Fruit fly (Drosophila melanogaster) whole organism, embryonic: ENCODE results near the gene Sas-6.
A peak's percentile ranks its signal among the peaks of the same experiment; 100 is the strongest.

ENCODE experiments used
- Atf3 ChIP-seq: fragments of 200-800 bp; sonication (Bioruptor generic); optimal IDR thresholded peaks from 3 replicates; lab custom pipeline; 2016; ENCODE audit warnings: missing biosample characterization, missing genetic modification characterization
- B-H1 ChIP-seq: fragments of 200-800 bp; sonication (Bioruptor generic); IDR thresholded peaks from 3 replicates; pipeline ENCODE4 v1.3.6; 2022; ENCODE audit warnings: missing biosample characterization, missing genetic modification characterization
- CG10147 ChIP-seq: fragments of 200-800 bp; sonication (Bioruptor generic); optimal IDR thresholded peaks from 2 replicates; lab custom pipeline; 2019; ENCODE audit warnings: missing biosample characterization, mild to moderate bottlenecking, missing genetic modification characterization, moderate library complexity
- CG10366 ChIP-seq: fragments of 200-800 bp; sonication (Bioruptor generic); IDR thresholded peaks from 2 replicates; pipeline ENCODE4 v1.3.6; 2022; ENCODE audit warnings: missing biosample characterization, missing genetic modification characterization
- CG11085 ChIP-seq: fragments of 200-800 bp; sonication (Bioruptor generic); IDR thresholded peaks from 2 replicates; pipeline ENCODE4 v1.3.6; 2022; ENCODE audit warnings: missing biosample characterization, missing genetic modification characterization
- CG11247 ChIP-seq: fragments of 200-800 bp; sonication (Bioruptor generic); IDR thresholded peaks from 2 replicates; pipeline ENCODE4 v1.3.6; 2022; ENCODE audit warnings: missing biosample characterization, missing genetic modification characterization
- CG11456 ChIP-seq: fragments of 200-800 bp; sonication (Bioruptor generic); IDR thresholded peaks from 3 replicates; pipeline ENCODE4 v1.3.6; 2022; ENCODE audit warnings: missing biosample characterization, missing genetic modification characterization
- CG11696 ChIP-seq: fragments of 200-800 bp; sonication (Bioruptor generic); IDR thresholded peaks from 2 replicates; pipeline ENCODE4 v1.3.6; 2022; ENCODE audit warnings: missing biosample characterization, missing genetic modification characterization
- CG12071 ChIP-seq: fragments of 200-800 bp; sonication (Bioruptor generic); optimal IDR thresholded peaks from 3 replicates; lab custom pipeline; 2018; ENCODE audit warnings: missing biosample characterization, mild to moderate bottlenecking, missing genetic modification characterization
- CG12104 ChIP-seq: fragments of 200-800 bp; sonication (Bioruptor generic); optimal IDR thresholded peaks from 3 replicates; lab custom pipeline; 2016; ENCODE audit warnings: missing biosample characterization, missing genetic modification characterization
- CG12299 ChIP-seq: fragments of 200-800 bp; sonication (Bioruptor generic); optimal IDR thresholded peaks from 2 replicates; lab custom pipeline; 2018; ENCODE audit warnings: missing biosample characterization, mild to moderate bottlenecking, missing genetic modification characterization
- CG12391 ChIP-seq: fragments of 200-800 bp; sonication (Bioruptor generic); optimal IDR thresholded peaks from 3 replicates; lab custom pipeline; 2018; ENCODE audit warnings: missing biosample characterization, mild to moderate bottlenecking, missing genetic modification characterization, moderate library complexity
- CG14014 ChIP-seq: fragments of 200-800 bp; sonication (Bioruptor generic); IDR thresholded peaks from 2 replicates; pipeline ENCODE4 v1.3.6; 2022; ENCODE audit warnings: missing biosample characterization, missing genetic modification characterization
- CG14860 ChIP-seq: fragments of 200-800 bp; sonication (Bioruptor generic); IDR thresholded peaks from 3 replicates; pipeline ENCODE4 v1.3.6; 2022; ENCODE audit warnings: missing biosample characterization, missing genetic modification characterization; ENCODE audit not compliant: partially characterized antibody
- CG17186 ChIP-seq: fragments of 200-800 bp; sonication (Bioruptor generic); optimal IDR thresholded peaks from 3 replicates; lab custom pipeline; 2017; ENCODE audit warnings: missing biosample characterization, missing genetic modification reagents, missing genetic modification characterization
- CG2678 ChIP-seq: fragments of 200-800 bp; sonication (Bioruptor generic); optimal IDR thresholded peaks from 3 replicates; lab custom pipeline; 2019; ENCODE audit warnings: missing biosample characterization, mild to moderate bottlenecking, missing genetic modification characterization, moderate library complexity
- CG31365 ChIP-seq: fragments of 200-800 bp; sonication (Bioruptor generic); optimal IDR thresholded peaks from 2 replicates; lab custom pipeline; 2018; ENCODE audit warnings: missing biosample characterization, mild to moderate bottlenecking, missing genetic modification characterization
- CG32532 ChIP-seq: fragments of 200-800 bp; sonication (Bioruptor generic); IDR thresholded peaks from 2 replicates; pipeline ENCODE4 v1.3.6; 2022; ENCODE audit warnings: missing biosample characterization, missing genetic modification characterization
- CG6272 ChIP-seq: fragments of 200-800 bp; sonication (Bioruptor generic); IDR thresholded peaks from 2 replicates; pipeline ENCODE4 v1.3.6; 2022; ENCODE audit warnings: missing biosample characterization, missing genetic modification characterization
- CG7786 ChIP-seq: fragments of 200-800 bp; sonication (Bioruptor generic); optimal IDR thresholded peaks from 2 replicates; lab custom pipeline; 2016; ENCODE audit warnings: missing biosample characterization, missing genetic modification characterization
- CG8281 ChIP-seq: fragments of 200-800 bp; sonication (Bioruptor generic); optimal IDR thresholded peaks from 2 replicates; lab custom pipeline; 2018; ENCODE audit warnings: missing biosample characterization, mild to moderate bottlenecking, missing genetic modification characterization, moderate library complexity
- CG8290 ChIP-seq, 3 experiments: fragments of 200-800 bp; sonication (Bioruptor generic); optimal IDR thresholded peaks; 2 replicates each; lab custom pipeline; 2016 to 2019; ENCODE audit warnings: missing biosample characterization in 3 of 3, missing genetic modification characterization in 3 of 3, mild to moderate bottlenecking in 2 of 3, moderate library complexity in 1 of 3
- CG8924 ChIP-seq: fragments of 200-800 bp; optimal IDR thresholded peaks from 3 replicates; lab custom pipeline; 2019; ENCODE audit warnings: missing biosample characterization, mild to moderate bottlenecking, missing genetic modification characterization, moderate library complexity
- D ChIP-seq, 2 experiments: fragments of 200-800 bp in 1 of 2; fragments of >200 bp in 1 of 2; sonication (Bioruptor generic) in 1 of 2; optimal IDR thresholded peaks; 2 replicates in 1 of 2; 3 replicates in 1 of 2; lab custom pipeline; 2017; ENCODE audit warnings: mild to moderate bottlenecking in 1 of 2, missing biosample characterization in 1 of 2, missing genetic modification characterization in 1 of 2, missing genetic modification reagents in 1 of 2
- Dp ChIP-seq: fragments of 200-800 bp; sonication (Bioruptor generic); optimal IDR thresholded peaks from 2 replicates; lab custom pipeline; 2018; ENCODE audit warnings: missing biosample characterization, mild to moderate bottlenecking, missing genetic modification characterization, moderate library complexity
- E2f1 ChIP-seq: fragments of 200-800 bp; sonication (Bioruptor generic); IDR thresholded peaks from 2 replicates; pipeline ENCODE4 v1.3.6; 2022; ENCODE audit warnings: missing biosample characterization, missing genetic modification characterization
- Fer1 ChIP-seq: fragments of 200-800 bp; sonication (Bioruptor generic); optimal IDR thresholded peaks from 2 replicates; lab custom pipeline; 2017; ENCODE audit warnings: missing biosample characterization, mild to moderate bottlenecking, missing genetic modification characterization
- H2.0 ChIP-seq: fragments of 200-800 bp; sonication (Bioruptor generic); IDR thresholded peaks from 2 replicates; pipeline ENCODE4 v1.3.6; 2022; ENCODE audit warnings: missing biosample characterization, missing genetic modification characterization
- HLH3B ChIP-seq: fragments of 200-800 bp; sonication (Bioruptor generic); IDR thresholded peaks from 2 replicates; pipeline ENCODE4 v1.3.6; 2022; ENCODE audit warnings: missing biosample characterization, missing genetic modification characterization
- HmgZ ChIP-seq: fragments of 200-800 bp; sonication (Bioruptor generic); optimal IDR thresholded peaks from 2 replicates; lab custom pipeline; 2018; ENCODE audit warnings: missing biosample characterization, mild to moderate bottlenecking, missing genetic modification characterization
- Hmr ChIP-seq: fragments of 200-800 bp; sonication (Bioruptor generic); optimal IDR thresholded peaks from 3 replicates; lab custom pipeline; 2017; ENCODE audit warnings: mild to moderate bottlenecking, missing biosample characterization, missing genetic modification reagents, missing genetic modification characterization
- Hr51 ChIP-seq, 2 experiments: fragments of 200-800 bp; sonication (Bioruptor generic); optimal IDR thresholded peaks; 2 replicates in 1 of 2; 3 replicates in 1 of 2; lab custom pipeline; 2016 to 2018; ENCODE audit warnings: missing biosample characterization in 2 of 2, missing genetic modification characterization in 2 of 2, mild to moderate bottlenecking in 1 of 2, moderate library complexity in 1 of 2
- Lhr ChIP-seq: fragments of 200-800 bp; sonication (Bioruptor generic); optimal IDR thresholded peaks from 3 replicates; lab custom pipeline; 2017; ENCODE audit warnings: mild to moderate bottlenecking, missing biosample characterization, missing genetic modification reagents, missing genetic modification characterization
- Nf-YA ChIP-seq: fragments of 200-800 bp; sonication (Bioruptor generic); IDR thresholded peaks from 2 replicates; pipeline ENCODE4 v1.3.6; 2022; ENCODE audit warnings: missing biosample characterization, missing genetic modification characterization
- Oli ChIP-seq: fragments of 200-800 bp; sonication (Bioruptor generic); optimal IDR thresholded peaks from 2 replicates; lab custom pipeline; 2018; ENCODE audit warnings: missing biosample characterization, mild to moderate bottlenecking, missing genetic modification characterization, moderate library complexity
- Optix ChIP-seq: fragments of 200-800 bp; sonication (Bioruptor generic); IDR thresholded peaks from 3 replicates; pipeline ENCODE4 v1.3.6; 2022; ENCODE audit warnings: missing biosample characterization, missing genetic modification characterization
- danr ChIP-seq: fragments of 200-800 bp; sonication (Bioruptor generic); IDR thresholded peaks from 2 replicates; pipeline ENCODE4 v1.3.6; 2022; ENCODE audit warnings: missing biosample characterization, missing genetic modification characterization
- dysf ChIP-seq: fragments of 200-800 bp; sonication (Bioruptor generic); IDR thresholded peaks from 3 replicates; pipeline ENCODE4 v1.3.6; 2022; ENCODE audit warnings: missing biosample characterization, missing genetic modification characterization
- fd102C ChIP-seq: fragments of 200-800 bp; sonication (Bioruptor generic); optimal IDR thresholded peaks from 2 replicates; lab custom pipeline; 2018; ENCODE audit warnings: missing biosample characterization, mild to moderate bottlenecking, missing genetic modification characterization, moderate library complexity
- fd96Cb ChIP-seq: fragments of 200-800 bp; sonication (Bioruptor generic); optimal IDR thresholded peaks from 2 replicates; lab custom pipeline; 2018; ENCODE audit warnings: missing biosample characterization, mild to moderate bottlenecking, missing genetic modification characterization, moderate library complexity
- her ChIP-seq: fragments of 200-800 bp; sonication (Bioruptor generic); optimal IDR thresholded peaks from 2 replicates; lab custom pipeline; 2016; ENCODE audit warnings: missing biosample characterization, missing genetic modification characterization
- lbe ChIP-seq: fragments of 200-800 bp; sonication (Bioruptor generic); optimal IDR thresholded peaks from 2 replicates; lab custom pipeline; 2016; ENCODE audit warnings: missing biosample characterization, mild to moderate bottlenecking, missing genetic modification characterization
- mam ChIP-seq: fragments of 200-800 bp; sonication (Bioruptor generic); optimal IDR thresholded peaks from 3 replicates; lab custom pipeline; 2016; ENCODE audit warnings: missing biosample characterization, missing genetic modification characterization
- mld ChIP-seq: fragments of 200-800 bp; sonication (Bioruptor generic); IDR thresholded peaks from 3 replicates; pipeline ENCODE4 v1.3.6; 2022; ENCODE audit warnings: missing biosample characterization, missing genetic modification characterization; ENCODE audit not compliant: partially characterized antibody
- pb ChIP-seq: fragments of 200-800 bp; sonication (Bioruptor generic); optimal IDR thresholded peaks from 3 replicates; lab custom pipeline; 2016; ENCODE audit warnings: missing biosample characterization, missing genetic modification characterization
- tgo ChIP-seq: fragments of 200-800 bp; sonication (Bioruptor generic); IDR thresholded peaks from 3 replicates; pipeline ENCODE4 v1.3.6; 2022; ENCODE audit warnings: missing biosample characterization, missing genetic modification characterization

The Sas-6 gene

dm6 chr3R:29978595-29978994 is 16.6 kb upstream of the Sas-6 start (continued):
- TF ChIP-seq Nf-YA: 0 out of 2 replicates have a peak, but pooled peaks have one; percentile 36
- TF ChIP-seq CG17186 (GFP tag; lab: Kevin White, UChicago): no peak
- TF ChIP-seq B-H1 (GFP tag; lab: Robert Waterston, UW): no peak
- no peak for TF ChIP-seq CG14014 (GFP tag; lab: Robert Waterston, UW)
- TF ChIP-seq CG12104: no peak
- TF ChIP-seq Hmr: peak; percentile 53
- TF ChIP-seq CG11696 (GFP tag; lab: Robert Waterston, UW): no peak
- TF ChIP-seq CG2678 (tag; lab: Kevin White, UChicago): peak; percentile 66
- TF ChIP-seq Optix (GFP tag; lab: Robert Waterston, UW): no peak
- TF ChIP-seq CG12391: peak; percentile 17
- TF ChIP-seq CG7786 (GFP tag; lab: Kevin White, UChicago): peak; percentile 8
- TF ChIP-seq HmgZ: no peak
- peak in 1 of 2 experiments; percentile 48 for TF ChIP-seq Hr51 (GFP tag; optimal IDR thresholded peaks at IDR 0.05; lab: Kevin White, UChicago)
- TF ChIP-seq CG11085 (GFP tag; lab: Robert Waterston, UW): no peak
- no peak for TF ChIP-seq her
- TF ChIP-seq Dp (GFP tag; lab: Kevin White, UChicago): no peak
- no peak for TF ChIP-seq lbe
- TF ChIP-seq mld (GFP tag; lab: Robert Waterston, UW): no peak
- no peak for TF ChIP-seq CG11247
- TF ChIP-seq Lhr: no peak
- TF ChIP-seq CG10147 (GFP tag; lab: Kevin White, UChicago): peak; percentile 38
- TF ChIP-seq fd96Cb: peak; percentile 21
- no peak for TF ChIP-seq pb
- TF ChIP-seq CG6272 (GFP tag; lab: Robert Waterston, UW): peak; percentile 20; the same call in 1 of the 2 replicates
- TF ChIP-seq CG8924 (tag; lab: Kevin White, UChicago): peak; percentile 33
- peak; percentile 50; the same call in 1 of the 2 replicates for TF ChIP-seq HLH3B (GFP tag; lab: Robert Waterston, UW)
- TF ChIP-seq fd102C (GFP tag; lab: Kevin White, UChicago): no peak
- peak; percentile 9 for TF ChIP-seq Oli
- TF ChIP-seq mam (GFP tag; lab: Kevin White, UChicago): peak; percentile 29
- TF ChIP-seq E2f1 (GFP tag; lab: Robert Waterston, UW): peak; percentile 48; the same call in 1 of the 2 replicates
- no peak for TF ChIP-seq CG8290 (GFP tag; optimal IDR thresholded peaks at IDR 0.05; lab: Kevin White, UChicago)
- TF ChIP-seq CG8290 (tag; optimal IDR thresholded peaks at IDR 0.05; lab: Kevin White, UChicago): peak in 1 of 2 experiments; percentile 62
- no peak for TF ChIP-seq CG31365 (tag; lab: Kevin White, UChicago)
- peak; percentile 51; the same call in 1 of the 3 replicates for TF ChIP-seq dysf
- TF ChIP-seq tgo (GFP tag; lab: Robert Waterston, UW): peak; percentile 45; the same call in 1 of the 3 replicates
- TF ChIP-seq H2.0 (GFP tag; lab: Robert Waterston, UW): peak; percentile 19; the same call in 1 of the 2 replicates
- TF ChIP-seq CG32532: peak; percentile 26; the same call in 1 of the 2 replicates
- TF ChIP-seq CG12299 (tag; lab: Kevin White, UChicago): no peak
- TF ChIP-seq CG10366 (GFP tag; lab: Robert Waterston, UW): peak; percentile 27; the same call in 1 of the 2 replicates
- TF ChIP-seq CG8281: no peak
- TF ChIP-seq CG12071 (GFP tag; lab: Kevin White, UChicago): peak; percentile 52
- 0 out of 3 replicates have a peak, but pooled peaks have one; percentile 48 for TF ChIP-seq CG11456 (GFP tag; lab: Robert Waterston, UW)
- no peak for TF ChIP-seq D (optimal IDR thresholded peaks at IDR 0.05; lab: Kevin White, UChicago)
- no peak for TF ChIP-seq D (GFP tag; optimal IDR thresholded peaks at IDR 0.05; lab: Kevin White, UChicago)
- peak; percentile 69 for TF ChIP-seq Fer1 (GFP tag; lab: Kevin White, UChicago)
- 0 out of 2 replicates have a peak, but pooled peaks have one; percentile 27 for TF ChIP-seq danr (GFP tag; lab: Robert Waterston, UW)
- TF ChIP-seq Atf3 (GFP tag; lab: Kevin White, UChicago): no peak
- no peak for TF ChIP-seq CG14860 (GFP tag; lab: Robert Waterston, UW)
